Worm (Caenorhabditis elegans) whole organism, mixed stage, embryonic: ENCODE results near the gene Y38F2AL.12.

ENCODE experiments used
- M03D4.4 ChIP-seq: sonication (generic microtip); optimal IDR thresholded peaks from 2 replicates; lab custom pipeline; 2017; ENCODE audit warnings: mild to moderate bottlenecking, missing genetic modification characterization, missing compliant biosample characterization
- blmp-1 ChIP-seq: fragments of 150-350 bp; optimal IDR thresholded peaks from 2 replicates; lab custom pipeline; 2014; ENCODE audit warnings: missing biosample characterization, missing genetic modification characterization
- ceh-39 ChIP-seq: fragments of 150-350 bp; optimal IDR thresholded peaks from 2 replicates; lab custom pipeline; 2014; ENCODE audit warnings: missing biosample characterization, missing genetic modification characterization
- ceh-43 ChIP-seq: fragments of 200-800 bp; sonication (Bioruptor generic); optimal IDR thresholded peaks from 2 replicates; lab custom pipeline; 2018; ENCODE audit warnings: mild to moderate bottlenecking, missing genetic modification characterization, moderate library complexity, missing compliant biosample characterization
- ces-1 ChIP-seq: fragments of 150-350 bp; optimal IDR thresholded peaks from 2 replicates; lab custom pipeline; 2014; ENCODE audit warnings: missing biosample characterization, missing genetic modification reagents, missing genetic modification characterization
- drap-1 ChIP-seq: fragments of 200-800 bp; sonication (Bioruptor generic); optimal IDR thresholded peaks from 3 replicates; lab custom pipeline; 2018; ENCODE audit warnings: mild to moderate bottlenecking, missing genetic modification characterization, missing compliant biosample characterization
- elt-1 ChIP-seq: sonication (generic microtip); optimal IDR thresholded peaks from 2 replicates; lab custom pipeline; 2017; ENCODE audit warnings: missing genetic modification characterization, mild to moderate bottlenecking, missing compliant biosample characterization, antibody characterized with exemption, moderate library complexity, borderline replicate concordance; ENCODE audit not compliant: insufficient read depth
- elt-3 ChIP-seq: fragments of 150-350 bp; optimal IDR thresholded peaks from 2 replicates; lab custom pipeline; 2014; ENCODE audit warnings: missing biosample characterization, missing genetic modification characterization
- flh-1 ChIP-seq: fragments of 200-800 bp; sonication (Bioruptor generic); optimal IDR thresholded peaks from 2 replicates; lab custom pipeline; 2018; ENCODE audit warnings: mild to moderate bottlenecking, missing genetic modification characterization, moderate library complexity, missing compliant biosample characterization
- ham-2 ChIP-seq: fragments of 200-800 bp; sonication (Bioruptor generic); optimal IDR thresholded peaks from 2 replicates; lab custom pipeline; 2018; ENCODE audit warnings: mild to moderate bottlenecking, missing genetic modification characterization, missing compliant biosample characterization
- hlh-1 ChIP-seq: fragments of 150-350 bp; optimal IDR thresholded peaks from 2 replicates; lab custom pipeline; 2014; ENCODE audit warnings: missing biosample characterization, missing genetic modification reagents, missing genetic modification characterization
- lin-13 ChIP-seq: fragments of 150-350 bp; optimal IDR thresholded peaks from 2 replicates; lab custom pipeline; 2014; ENCODE audit warnings: missing biosample characterization, missing genetic modification characterization
- lin-32 ChIP-seq: fragments of 200-800 bp; sonication (Bioruptor generic); optimal IDR thresholded peaks from 2 replicates; lab custom pipeline; 2018; ENCODE audit warnings: mild to moderate bottlenecking, missing genetic modification characterization, missing compliant biosample characterization
- lsy-2 ChIP-seq: fragments of 150-350 bp; optimal IDR thresholded peaks from 2 replicates; lab custom pipeline; 2014; ENCODE audit warnings: missing biosample characterization, missing genetic modification characterization
- mab-5 ChIP-seq: fragments of 150-350 bp; optimal IDR thresholded peaks from 2 replicates; lab custom pipeline; 2014; ENCODE audit warnings: missing biosample characterization, missing genetic modification characterization
- mep-1 ChIP-seq: fragments of 150-350 bp; optimal IDR thresholded peaks from 2 replicates; lab custom pipeline; 2017; ENCODE audit warnings: missing biosample characterization, missing genetic modification reagents, missing genetic modification characterization, inconsistent platforms
- mls-2 ChIP-seq: sonication (generic microtip); optimal IDR thresholded peaks from 2 replicates; lab custom pipeline; 2016; ENCODE audit warnings: mild to moderate bottlenecking, missing genetic modification characterization, moderate library complexity, missing compliant biosample characterization
- nhr-12 ChIP-seq: fragments of 150-350 bp; optimal IDR thresholded peaks from 2 replicates; lab custom pipeline; 2014; ENCODE audit warnings: missing biosample characterization, missing genetic modification characterization
- nhr-2 ChIP-seq: fragments of 150-350 bp; optimal IDR thresholded peaks from 2 replicates; lab custom pipeline; 2014; ENCODE audit warnings: missing biosample characterization, missing genetic modification characterization
- nhr-237 ChIP-seq: fragments of 150-350 bp; optimal IDR thresholded peaks from 2 replicates; lab custom pipeline; 2014; ENCODE audit warnings: missing biosample characterization, missing genetic modification characterization
- nhr-76 ChIP-seq: sonication (generic microtip); optimal IDR thresholded peaks from 2 replicates; lab custom pipeline; 2017; ENCODE audit warnings: missing biosample characterization, missing genetic modification characterization
- pha-4 ChIP-seq: fragments of 150-350 bp; optimal IDR thresholded peaks from 2 replicates; lab custom pipeline; 2018; ENCODE audit warnings: missing biosample characterization, missing genetic modification reagents, missing genetic modification characterization
- sem-2 ChIP-seq: fragments of 200-800 bp; sonication (Bioruptor generic); optimal IDR thresholded peaks from 2 replicates; lab custom pipeline; 2018; ENCODE audit warnings: mild to moderate bottlenecking, missing genetic modification characterization, missing compliant biosample characterization
- snpc-4 ChIP-seq: fragments of 150-350 bp; optimal IDR thresholded peaks from 2 replicates; lab custom pipeline; 2014; ENCODE audit warnings: missing biosample characterization, missing genetic modification characterization
- sptf-1 ChIP-seq: sonication (generic microtip); optimal IDR thresholded peaks from 2 replicates; lab custom pipeline; 2017; ENCODE audit warnings: mild to moderate bottlenecking, missing genetic modification characterization, moderate library complexity, missing compliant biosample characterization
- tbx-8 ChIP-seq: fragments of 200-800 bp; sonication (Bioruptor generic); optimal IDR thresholded peaks from 2 replicates; lab custom pipeline; 2018; ENCODE audit warnings: mild to moderate bottlenecking, missing genetic modification characterization, moderate library complexity, missing compliant biosample characterization
- unc-120 ChIP-seq: sonication (generic microtip); optimal IDR thresholded peaks from 2 replicates; lab custom pipeline; 2017; ENCODE audit warnings: missing genetic modification characterization, missing compliant biosample characterization; ENCODE audit not compliant: poor library complexity, severe bottlenecking
- unc-39 ChIP-seq: fragments of 150-350 bp; optimal IDR thresholded peaks from 2 replicates; lab custom pipeline; 2014; ENCODE audit warnings: missing biosample characterization, missing genetic modification characterization
- unc-62 ChIP-seq: fragments of 150-350 bp; optimal IDR thresholded peaks from 2 replicates; lab custom pipeline; 2014; ENCODE audit warnings: missing biosample characterization, missing genetic modification reagents, missing genetic modification characterization
- zip-8 ChIP-seq: fragments of 150-350 bp; optimal IDR thresholded peaks from 2 replicates; lab custom pipeline; 2014; ENCODE audit warnings: missing biosample characterization, missing genetic modification characterization
- ztf-11 ChIP-seq: fragments of 150-350 bp; optimal IDR thresholded peaks from 2 replicates; lab custom pipeline; 2014; ENCODE audit warnings: missing biosample characterization, missing genetic modification characterization

Y38F2AL.12 gene

DNA sequence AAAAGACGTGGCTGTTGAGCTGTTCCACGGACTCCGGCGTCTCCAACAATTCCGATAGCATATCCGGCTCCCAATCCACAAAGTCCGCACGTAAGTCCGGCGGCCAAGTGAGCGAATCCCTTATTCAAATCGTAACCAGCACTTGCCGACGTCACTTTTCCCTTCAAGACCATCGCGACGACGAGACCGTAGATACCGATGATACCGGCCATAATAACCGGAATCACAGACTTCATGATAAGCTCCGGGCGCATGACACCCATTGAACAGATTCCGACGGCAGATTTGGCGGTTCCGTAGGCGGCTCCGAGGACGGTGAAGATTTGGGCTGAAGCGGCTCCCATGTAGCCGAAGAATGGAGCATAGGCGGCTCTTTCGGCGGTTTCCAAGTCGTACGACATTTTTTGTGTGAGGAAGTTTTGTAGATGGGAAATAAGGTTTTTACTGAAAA, 803 bp upstream of the Y38F2AL.12 start, which contains the start of gene vha-3:
Gene vha-3, minus strand, starts transcription at position 401 of the 451 bp plus-strand sequence.
- TF ChIP-seq tbx-8 (GFP tag; lab: Kevin White, UChicago) (no peak), sem-2 (GFP tag; lab: Kevin White, UChicago) (no peak), unc-120 (tag; lab: Kevin White, UChicago) (no peak), flh-1 (no peak), nhr-76 (no peak), ham-2 (no peak), lin-13 (no peak), unc-62 (no peak), mls-2 (tag; lab: Kevin White, UChicago) (no peak), drap-1 (no peak), ceh-43 (GFP tag; lab: Kevin White, UChicago) (no peak), mab-5 (no peak), nhr-2 (no peak), M03D4.4 (tag; lab: Kevin White, UChicago) (no peak)
- TF ChIP-seq, all 35 proteins: peak for 0

DNA sequence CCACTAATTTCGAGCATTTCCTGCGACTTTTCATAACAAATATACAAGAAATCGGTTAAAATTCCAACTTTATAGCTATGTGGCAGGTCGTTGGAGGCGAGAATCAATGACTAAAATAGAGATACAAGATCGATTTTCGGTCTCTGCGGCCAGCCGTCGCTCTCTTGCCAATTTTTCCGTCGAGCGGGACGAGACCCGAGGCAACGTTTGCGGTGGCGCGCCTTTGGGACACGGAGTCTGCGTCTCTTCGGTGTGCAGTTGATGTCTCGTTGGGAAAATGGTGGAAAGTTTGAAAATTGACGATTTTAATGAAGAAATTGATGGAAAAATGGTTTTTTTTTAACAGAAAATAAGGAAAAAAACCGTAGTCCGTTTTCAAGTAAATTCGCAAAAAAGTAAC, 423 bp downstream of the Y38F2AL.12 start:
- peak; percentile 22 for TF ChIP-seq lsy-2 (tag; lab: Kevin White, UChicago)
- no peak for TF ChIP-seq drap-1
- peak; percentile 35 for TF ChIP-seq mep-1
- peak; percentile 6 for TF ChIP-seq hlh-1 (tag; lab: Kevin White, UChicago)
- TF ChIP-seq sem-2 (GFP tag; lab: Kevin White, UChicago), result no peak

DNA sequence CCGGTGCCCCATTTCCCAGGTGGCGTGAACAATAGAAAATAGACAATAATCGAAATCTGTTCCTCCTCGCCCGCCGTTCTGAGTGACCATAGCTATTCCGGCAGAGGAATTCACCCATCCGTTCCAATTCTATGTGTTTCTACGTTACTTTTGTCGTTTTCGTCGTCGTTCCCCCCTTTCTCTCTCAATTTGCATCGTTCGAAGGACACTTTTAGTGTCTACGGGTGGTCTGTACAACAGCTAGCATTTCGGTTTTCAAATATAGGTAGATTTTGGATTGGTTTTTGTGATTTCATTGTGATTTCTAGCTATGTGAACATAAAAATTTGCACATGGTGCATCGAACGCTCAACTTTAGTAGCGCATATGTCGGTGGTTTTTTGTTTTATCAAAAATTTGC, 3.6 kb downstream of the Y38F2AL.12 start:
- TF ChIP-seq unc-39 (no peak), pha-4 (tag; lab: Kevin White, UChicago) (no peak), mls-2 (tag; lab: Kevin White, UChicago) (no peak), nhr-12 (tag; lab: Kevin White, UChicago) (no peak), nhr-2 (no peak), ceh-43 (GFP tag; lab: Kevin White, UChicago) (no peak), nhr-237 (tag; lab: Kevin White, UChicago) (no peak), flh-1 (no peak), tbx-8 (GFP tag; lab: Kevin White, UChicago) (no peak), blmp-1 (tag; lab: Kevin White, UChicago) (no peak)

DNA sequence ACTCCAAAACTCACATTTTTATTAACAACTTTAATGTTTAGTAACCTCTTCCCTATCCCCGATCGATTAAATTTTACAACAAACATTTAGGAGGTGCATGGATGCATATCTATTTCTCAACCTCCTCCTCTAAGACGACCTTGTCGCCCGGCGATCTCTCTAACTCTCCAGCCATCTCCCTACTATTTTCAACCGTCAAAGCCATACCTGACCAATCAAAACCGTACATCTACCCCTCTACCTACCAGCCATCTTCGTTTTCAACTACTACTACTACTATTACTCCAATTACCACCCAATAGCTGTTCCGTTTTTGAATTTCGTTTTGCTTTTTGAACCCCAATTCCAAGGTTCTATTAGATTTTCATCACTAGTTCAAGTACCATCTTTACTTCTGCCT, 5.2 kb downstream of the Y38F2AL.12 start:
- TF ChIP-seq lin-32 (GFP tag; lab: Kevin White, UChicago), result no peak
- TF ChIP-seq tbx-8 (GFP tag; lab: Kevin White, UChicago), result no peak
- no peak for TF ChIP-seq zip-8 (tag; lab: Kevin White, UChicago)
- no peak for TF ChIP-seq unc-39
- TF ChIP-seq ceh-43 (GFP tag; lab: Kevin White, UChicago), result no peak
- no peak for TF ChIP-seq elt-1 (tag; lab: Kevin White, UChicago)
- no peak for TF ChIP-seq elt-3 (tag; lab: Kevin White, UChicago)
- TF ChIP-seq nhr-2, result peak; percentile 32
- peak; percentile 14 for TF ChIP-seq ham-2
- no peak for TF ChIP-seq nhr-237 (tag; lab: Kevin White, UChicago)
- no peak for TF ChIP-seq mep-1
- no peak for TF ChIP-seq ztf-11
- TF ChIP-seq snpc-4 (tag; lab: Kevin White, UChicago), result no peak
- TF ChIP-seq pha-4 (tag; lab: Kevin White, UChicago), result no peak

DNA sequence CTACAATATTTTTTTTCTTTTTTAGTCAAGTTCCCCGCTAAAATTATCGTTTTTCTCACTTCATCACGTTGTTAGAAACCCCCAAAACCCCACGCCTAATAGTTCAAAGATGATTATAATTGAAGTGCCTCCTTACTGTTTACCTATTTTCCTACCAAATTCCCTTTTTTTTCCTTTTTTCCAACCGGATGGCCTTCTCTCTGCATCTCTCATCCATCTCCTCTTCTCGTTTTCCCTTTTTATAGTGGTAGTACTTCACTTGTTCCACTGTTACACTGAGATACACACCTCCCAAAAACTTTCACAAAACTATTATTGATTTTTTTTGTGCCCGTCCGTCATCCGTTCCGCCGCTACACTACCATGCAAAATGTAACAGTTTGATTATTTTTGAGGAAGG, 6.6 kb downstream of the Y38F2AL.12 start, which contains the start of gene nsy-4:
Gene nsy-4, plus strand, starts transcription at position 274 of the 400 bp plus-strand sequence.
- TF ChIP-seq unc-39 (no peak), snpc-4 (tag; lab: Kevin White, UChicago) (no peak), lin-32 (GFP tag; lab: Kevin White, UChicago) (no peak), ces-1 (GFP tag; lab: Kevin White, UChicago) (no peak), lin-13 (no peak), drap-1 (no peak), elt-1 (tag; lab: Kevin White, UChicago) (no peak)

DNA sequence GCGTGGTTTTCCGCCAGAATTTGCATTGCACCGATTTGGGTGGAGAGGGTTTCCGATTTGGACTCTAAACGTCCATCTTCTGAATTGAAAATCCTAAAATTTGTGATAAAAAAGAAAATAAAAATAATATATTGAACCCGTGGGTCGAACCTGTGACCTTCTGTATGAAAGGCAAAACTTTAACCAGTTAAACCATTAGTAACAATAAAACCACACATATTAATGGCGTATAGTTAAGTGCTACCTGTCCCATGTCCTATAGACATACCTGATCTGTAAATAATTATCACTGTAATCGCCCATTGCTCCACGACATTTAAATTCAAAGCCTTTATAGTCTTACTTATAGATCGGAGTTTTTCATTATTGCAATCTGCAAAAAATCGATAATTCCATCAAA, 10.9 kb downstream of the Y38F2AL.12 start:
- TF ChIP-seq lsy-2 (tag; lab: Kevin White, UChicago), result no peak
- no peak for TF ChIP-seq mab-5
- TF ChIP-seq lin-32 (GFP tag; lab: Kevin White, UChicago), result no peak
- no peak for TF ChIP-seq hlh-1 (tag; lab: Kevin White, UChicago)
- no peak for TF ChIP-seq tbx-8 (GFP tag; lab: Kevin White, UChicago)
- TF ChIP-seq elt-3 (tag; lab: Kevin White, UChicago), result no peak
- TF ChIP-seq sptf-1, result no peak
- no peak for TF ChIP-seq mep-1
- no peak for TF ChIP-seq unc-120 (tag; lab: Kevin White, UChicago)
- no peak for TF ChIP-seq unc-39
- no peak for TF ChIP-seq lin-13
- no peak for TF ChIP-seq flh-1
- TF ChIP-seq nhr-237 (tag; lab: Kevin White, UChicago), result no peak
- no peak for TF ChIP-seq zip-8 (tag; lab: Kevin White, UChicago)
- no peak for TF ChIP-seq mls-2 (tag; lab: Kevin White, UChicago)
- TF ChIP-seq pha-4 (tag; lab: Kevin White, UChicago), result no peak
- TF ChIP-seq nhr-12 (tag; lab: Kevin White, UChicago), result no peak
- no peak for TF ChIP-seq sem-2 (GFP tag; lab: Kevin White, UChicago)
- TF ChIP-seq unc-62, result no peak
- TF ChIP-seq ceh-39 (tag; lab: Kevin White, UChicago), result no peak
- TF ChIP-seq, all 35 proteins: peak for 0
